Worm (Caenorhabditis elegans) whole organism, L2 larva: ENCODE data around the gene W09D6.5.

Source experiments
- C34F6.9 ChIP-seq: fragments of 150-350 bp; optimal IDR thresholded peaks from 2 replicates; lab custom pipeline; 2014; ENCODE audit warnings: missing biosample characterization, missing genetic modification characterization
- F13H6.1 ChIP-seq: sonication (generic microtip); optimal IDR thresholded peaks from 2 replicates; lab custom pipeline; 2016; ENCODE audit warnings: missing genetic modification characterization, missing compliant biosample characterization
- R02D3.7 ChIP-seq: fragments of 150-350 bp; optimal IDR thresholded peaks from 2 replicates; lab custom pipeline; 2014; ENCODE audit warnings: missing biosample characterization, missing genetic modification characterization
- Y55F3AM.14 ChIP-seq: fragments of 200-800 bp; sonication (Bioruptor generic); optimal IDR thresholded peaks from 2 replicates; lab custom pipeline; 2018; ENCODE audit warnings: mild to moderate bottlenecking, missing genetic modification characterization, missing compliant biosample characterization
- alr-1 ChIP-seq: fragments of 150-350 bp; optimal IDR thresholded peaks from 2 replicates; lab custom pipeline; 2014; ENCODE audit warnings: missing biosample characterization, missing genetic modification characterization
- aly-2 ChIP-seq: fragments of 150-350 bp; optimal IDR thresholded peaks from 2 replicates; lab custom pipeline; 2014; ENCODE audit warnings: missing biosample characterization, missing genetic modification characterization
- blmp-1 ChIP-seq: sonication (generic microtip); optimal IDR thresholded peaks from 2 replicates; lab custom pipeline; 2017; ENCODE audit warnings: missing genetic modification characterization, mild to moderate bottlenecking, missing compliant biosample characterization, antibody characterized with exemption, moderate library complexity; ENCODE audit not compliant: insufficient read depth
- ceh-16 ChIP-seq: fragments of 150-350 bp; optimal IDR thresholded peaks from 2 replicates; lab custom pipeline; 2014; ENCODE audit warnings: missing biosample characterization, missing genetic modification characterization
- ceh-82 ChIP-seq: fragments of 150-350 bp; optimal IDR thresholded peaks from 2 replicates; lab custom pipeline; 2014; ENCODE audit warnings: missing biosample characterization, missing genetic modification characterization
- crh-2 ChIP-seq: sonication (generic microtip); optimal IDR thresholded peaks from 2 replicates; lab custom pipeline; 2017; ENCODE audit warnings: missing biosample characterization, missing genetic modification characterization
- dmd-4 ChIP-seq: sonication (generic microtip); optimal IDR thresholded peaks from 2 replicates; lab custom pipeline; 2017; ENCODE audit warnings: missing biosample characterization, missing genetic modification characterization
- egl-27 ChIP-seq: sonication (generic microtip); optimal IDR thresholded peaks from 3 replicates; lab custom pipeline; 2017; ENCODE audit warnings: missing biosample characterization, missing genetic modification reagents, missing genetic modification characterization
- elt-1 ChIP-seq: fragments of 150-350 bp; optimal IDR thresholded peaks from 2 replicates; lab custom pipeline; 2014; ENCODE audit warnings: missing biosample characterization, missing genetic modification characterization
- elt-3 ChIP-seq: sonication (generic microtip); optimal IDR thresholded peaks from 2 replicates; lab custom pipeline; 2017; ENCODE audit warnings: missing biosample characterization, missing genetic modification characterization
- gmeb-1 ChIP-seq: fragments of 150-350 bp; optimal IDR thresholded peaks from 2 replicates; lab custom pipeline; 2014; ENCODE audit warnings: missing biosample characterization, missing genetic modification characterization
- lin-11 ChIP-seq: fragments of 150-350 bp; sonication (generic microtip); optimal IDR thresholded peaks from 2 replicates; lab custom pipeline; 2014; ENCODE audit warnings: missing biosample characterization, missing genetic modification characterization, inconsistent platforms, mixed read lengths
- lin-13 ChIP-seq: fragments of 150-350 bp; optimal IDR thresholded peaks from 2 replicates; lab custom pipeline; 2014; ENCODE audit warnings: missing biosample characterization, missing genetic modification reagents, missing genetic modification characterization
- mab-5 ChIP-seq: fragments of 150-350 bp; optimal IDR thresholded peaks from 2 replicates; lab custom pipeline; 2014; ENCODE audit warnings: missing biosample characterization, missing genetic modification characterization
- mdl-1 ChIP-seq, 2 experiments: fragments of 150-350 bp in 1 of 2; sonication (generic microtip) in 1 of 2; optimal IDR thresholded peaks; 2 replicates each; lab custom pipeline; 2017; ENCODE audit warnings: missing biosample characterization in 2 of 2, missing genetic modification characterization in 2 of 2
- nhr-10 ChIP-seq: sonication (generic microtip); optimal IDR thresholded peaks from 2 replicates; lab custom pipeline; 2017; ENCODE audit warnings: missing biosample characterization, missing genetic modification characterization
- nhr-11 ChIP-seq: fragments of 150-350 bp; optimal IDR thresholded peaks from 2 replicates; lab custom pipeline; 2014; ENCODE audit warnings: missing biosample characterization, missing genetic modification characterization
- nhr-12 ChIP-seq: fragments of 150-350 bp; optimal IDR thresholded peaks from 2 replicates; lab custom pipeline; 2014; ENCODE audit warnings: missing biosample characterization, missing genetic modification characterization
- nhr-129 ChIP-seq: fragments of 150-350 bp; optimal IDR thresholded peaks from 2 replicates; lab custom pipeline; 2014; ENCODE audit warnings: missing biosample characterization, missing genetic modification characterization
- nhr-23 ChIP-seq: fragments of 150-350 bp; optimal IDR thresholded peaks from 2 replicates; lab custom pipeline; 2014; ENCODE audit warnings: missing biosample characterization, missing genetic modification reagents, missing genetic modification characterization
- nhr-237 ChIP-seq: fragments of 150-350 bp; optimal IDR thresholded peaks from 2 replicates; lab custom pipeline; 2014; ENCODE audit warnings: missing biosample characterization, missing genetic modification characterization
- nhr-6 ChIP-seq: fragments of 150-350 bp; optimal IDR thresholded peaks from 2 replicates; lab custom pipeline; 2014; ENCODE audit warnings: missing biosample characterization, missing genetic modification characterization
- nhr-77 ChIP-seq: fragments of 150-350 bp; optimal IDR thresholded peaks from 2 replicates; lab custom pipeline; 2014; ENCODE audit warnings: missing biosample characterization, missing genetic modification characterization
- peb-1 ChIP-seq: fragments of 150-350 bp; optimal IDR thresholded peaks from 2 replicates; lab custom pipeline; 2014; ENCODE audit warnings: missing biosample characterization, missing genetic modification characterization
- sem-4 ChIP-seq: fragments of 150-350 bp; optimal IDR thresholded peaks from 2 replicates; lab custom pipeline; 2014; ENCODE audit warnings: missing biosample characterization, missing genetic modification reagents, missing genetic modification characterization
- skn-1 ChIP-seq: sonication (generic microtip); optimal IDR thresholded peaks from 2 replicates; lab custom pipeline; 2017; ENCODE audit warnings: missing biosample characterization, missing genetic modification characterization
- sma-3 ChIP-seq: sonication (generic microtip); optimal IDR thresholded peaks from 2 replicates; lab custom pipeline; 2016; ENCODE audit warnings: missing genetic modification reagents, missing genetic modification characterization, missing compliant biosample characterization
- sma-9 ChIP-seq, 2 experiments: fragments of 150-350 bp in 1 of 2; sonication (generic microtip) in 1 of 2; optimal IDR thresholded peaks; 2 replicates each; lab custom pipeline; 2014 to 2016; ENCODE audit warnings: missing genetic modification characterization in 2 of 2, mild to moderate bottlenecking in 1 of 2, missing biosample characterization in 1 of 2, missing compliant biosample characterization in 1 of 2, missing genetic modification reagents in 1 of 2, moderate library complexity in 1 of 2
- snpc-4 ChIP-seq: fragments of 150-350 bp; optimal IDR thresholded peaks from 2 replicates; lab custom pipeline; 2014; ENCODE audit warnings: missing biosample characterization, missing genetic modification characterization
- unc-55 ChIP-seq: fragments of 150-350 bp; sonication (generic microtip); optimal IDR thresholded peaks from 3 replicates; lab custom pipeline; 2014; ENCODE audit warnings: missing biosample characterization, missing genetic modification reagents, missing genetic modification characterization
- ztf-4 ChIP-seq: fragments of 150-350 bp; optimal IDR thresholded peaks from 2 replicates; lab custom pipeline; 2014; ENCODE audit warnings: missing biosample characterization, missing genetic modification characterization

The W09D6.5 gene

ce11 chrIII:11068553-11068952, 19.7 kb upstream of the W09D6.5 start, which contains the start of gene W09D6.1:
W09D6.1 (plus strand) TSS chrIII:11068853.
- TF ChIP-seq nhr-23 (tag; lab: Kevin White, UChicago), result no peak
- no peak for TF ChIP-seq elt-3 (tag; lab: Kevin White, UChicago)
- TF ChIP-seq sma-9 (GFP tag; optimal IDR thresholded peaks at IDR 0.05; lab: Kevin White, UChicago), result no peak
- TF ChIP-seq sma-9 (tag; optimal IDR thresholded peaks at IDR 0.05; lab: Kevin White, UChicago), result no peak
- TF ChIP-seq peb-1 (tag; lab: Kevin White, UChicago), result no peak
- TF ChIP-seq egl-27, result no peak
- TF ChIP-seq, all 48 proteins: peak for 0

DNA sequence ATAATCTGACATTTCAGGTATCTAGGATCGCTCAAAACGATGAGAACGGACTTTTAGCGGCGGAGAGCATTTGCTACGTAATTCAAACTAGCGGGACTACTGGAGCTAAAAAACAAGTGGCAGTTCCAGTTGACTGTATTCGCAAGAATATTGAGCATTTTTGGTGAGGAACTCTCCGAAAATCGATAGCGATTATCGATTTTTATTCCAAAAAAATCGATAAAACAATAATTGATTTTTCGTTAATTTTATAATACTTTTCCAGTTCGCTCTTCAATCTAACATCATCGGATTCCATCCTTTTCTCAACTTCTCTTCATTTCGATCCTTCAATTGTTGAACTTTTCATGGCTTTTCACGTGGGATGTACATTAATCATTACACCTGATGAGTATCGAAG, 19.0 kb upstream of the W09D6.5 start:
- TF ChIP-seq mdl-1 (tag; optimal IDR thresholded peaks at IDR 0.05; lab: Kevin White, UChicago) (no peak), dmd-4 (tag; lab: Kevin White, UChicago) (no peak), skn-1 (tag; lab: Kevin White, UChicago) (no peak), Y55F3AM.14 (GFP tag; lab: Kevin White, UChicago) (no peak), nhr-237 (tag; lab: Kevin White, UChicago) (no peak), elt-3 (tag; lab: Kevin White, UChicago) (no peak), blmp-1 (tag; lab: Kevin White, UChicago) (no peak), ceh-16 (tag; lab: Kevin White, UChicago) (no peak), ztf-4 (no peak), crh-2 (tag; lab: Kevin White, UChicago) (no peak), sma-3 (no peak), snpc-4 (tag; lab: Kevin White, UChicago) (no peak), sma-9 (GFP tag; optimal IDR thresholded peaks at IDR 0.05; lab: Kevin White, UChicago) (no peak), sma-9 (tag; optimal IDR thresholded peaks at IDR 0.05; lab: Kevin White, UChicago) (no peak), sem-4 (tag; lab: Kevin White, UChicago) (no peak), lin-13 (no peak), ceh-82 (tag; lab: Kevin White, UChicago) (no peak), nhr-10 (no peak), nhr-11 (tag; lab: Kevin White, UChicago) (no peak), nhr-6 (tag; lab: Kevin White, UChicago) (no peak), aly-2 (tag; lab: Kevin White, UChicago) (no peak)

- no peak for TF ChIP-seq gmeb-1
These were observed 18.1 kb upstream of the W09D6.5 start for ce11 chrIII:11070210-11070609.

DNA sequence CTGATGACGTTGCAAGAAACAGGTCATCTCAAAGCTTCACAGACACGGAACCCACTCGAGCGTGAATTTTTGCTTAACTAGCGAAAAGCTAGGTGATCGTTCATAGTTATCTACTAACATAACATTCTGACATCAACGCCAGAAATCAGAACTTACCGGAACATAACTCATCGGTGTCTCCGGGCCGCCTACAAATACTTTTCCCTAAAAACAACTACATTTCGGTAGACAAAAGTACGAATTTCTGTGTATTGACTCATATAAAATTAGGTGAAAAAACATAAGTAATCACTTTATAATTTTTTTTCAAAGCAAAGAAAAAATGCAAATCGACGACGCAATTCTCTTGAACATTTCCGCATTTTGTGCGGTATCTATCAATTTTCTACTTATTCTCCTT, 14.1 kb upstream of the W09D6.5 start, which contains the start of gene str-261:
str-261 (plus strand) TSS at position 301 of the 400 bp plus-strand sequence.
- TF ChIP-seq nhr-23 (tag; lab: Kevin White, UChicago) (no peak), mdl-1 (tag; optimal IDR thresholded peaks at IDR 0.05; lab: Kevin White, UChicago) (no peak), C34F6.9 (tag; lab: Kevin White, UChicago) (no peak), elt-3 (tag; lab: Kevin White, UChicago) (no peak), unc-55 (no peak), egl-27 (no peak), alr-1 (tag; lab: Kevin White, UChicago) (no peak)
- TF ChIP-seq, all 48 proteins: peak for 0

ce11 chrIII:11076743-11077142, 11.5 kb upstream of the W09D6.5 start:
- no peak for TF ChIP-seq nhr-77 (tag; lab: Kevin White, UChicago)
- no peak for TF ChIP-seq mdl-1 (tag; optimal IDR thresholded peaks at IDR 0.05; lab: Kevin White, UChicago)
- TF ChIP-seq elt-3 (tag; lab: Kevin White, UChicago), result no peak
- TF ChIP-seq nhr-6 (tag; lab: Kevin White, UChicago), result no peak
- TF ChIP-seq R02D3.7 (tag; lab: Kevin White, UChicago), result no peak
- no peak for TF ChIP-seq elt-1 (tag; lab: Kevin White, UChicago)
- TF ChIP-seq F13H6.1 (tag; lab: Kevin White, UChicago), result no peak
- no peak for TF ChIP-seq lin-11 (tag; lab: Kevin White, UChicago)
- TF ChIP-seq crh-2 (tag; lab: Kevin White, UChicago), result no peak
- TF ChIP-seq nhr-12, result no peak
- TF ChIP-seq sem-4 (tag; lab: Kevin White, UChicago), result no peak
- no peak for TF ChIP-seq nhr-129 (tag; lab: Kevin White, UChicago)
- no peak for TF ChIP-seq mab-5 (tag; lab: Kevin White, UChicago)
- TF ChIP-seq skn-1 (tag; lab: Kevin White, UChicago), result no peak
- TF ChIP-seq Y55F3AM.14 (GFP tag; lab: Kevin White, UChicago), result no peak
- TF ChIP-seq egl-27, result no peak
